Worm (Caenorhabditis elegans): ENCODE results near the gene amt-3.

amt-3 gene

ce11 chrII:8388001-8388513 is 19.1 kb upstream of the amt-3 start, which contains the start of gene drd-1:
Gene drd-1, plus strand, starts transcription at chrII:8388051.
- no peak for TF ChIP-seq aptf-2 (GFP tag; conservative IDR thresholded peaks at IDR 0.05)
- no peak for TF ChIP-seq F10E7.11 (tag; optimal IDR thresholded peaks at IDR 0.05)
- peak; percentile 73 for TF ChIP-seq ets-4 (GFP tag; optimal IDR thresholded peaks at IDR 0.05)
- no peak for TF ChIP-seq egrh-3 (GFP tag; IDR thresholded peaks at IDR 0.05)
- TF ChIP-seq F39B2.1 (GFP tag; IDR thresholded peaks at IDR 0.05): no peak
- no peak for TF ChIP-seq ceh-58 (GFP tag; IDR thresholded peaks at IDR 0.05)
- 0 out of 2 replicates have a peak, but pooled peaks have one; percentile 27 for TF ChIP-seq nfyb-1 (GFP tag; IDR thresholded peaks at IDR 0.05)
- TF ChIP-seq snpc-4 (GFP tag; optimal IDR thresholded peaks at IDR 0.05): no peak
- TF ChIP-seq snpc-4 (tag; optimal IDR thresholded peaks at IDR 0.05): no peak
- no peak for TF ChIP-seq nfya-1 (tag; optimal IDR thresholded peaks at IDR 0.05; ENCODE audit: borderline replicate concordance, insufficient read depth)
- TF ChIP-seq rec-8 (tag; optimal IDR thresholded peaks at IDR 0.05): no peak
- no peak for TF ChIP-seq tbx-9 (tag; optimal IDR thresholded peaks at IDR 0.05; ENCODE audit: borderline replicate concordance)
- TF ChIP-seq efl-1 (GFP tag; optimal IDR thresholded peaks at IDR 0.05): no peak
- TF ChIP-seq hlh-12 (tag; optimal IDR thresholded peaks at IDR 0.05): no peak
- TF ChIP-seq attf-3 (GFP tag; conservative IDR thresholded peaks at IDR 0.05): no peak
- TF ChIP-seq F23B12.7 (tag; optimal IDR thresholded peaks at IDR 0.05; ENCODE audit: insufficient read depth): no peak
- no peak for TF ChIP-seq pha-4 (tag; optimal IDR thresholded peaks at IDR 0.05)
- TF ChIP-seq lin-40 (tag; optimal IDR thresholded peaks at IDR 0.05): peak; percentile 2
- peak; percentile 57 for TF ChIP-seq atf-7 (tag; optimal IDR thresholded peaks at IDR 0.05)
- no peak for TF ChIP-seq attf-6 (GFP tag; IDR thresholded peaks at IDR 0.05)
- TF ChIP-seq nhr-120 (GFP tag; IDR thresholded peaks at IDR 0.05): no peak
- no peak for TF ChIP-seq tbp1 (GFP tag; optimal IDR thresholded peaks at IDR 0.05)
- no peak for TF ChIP-seq Y53F4B.3 (GFP tag; IDR thresholded peaks at IDR 0.05)
- no peak for TF ChIP-seq xnd-1 (tag; optimal IDR thresholded peaks at IDR 0.05)
- no peak for TF ChIP-seq nhr-179 (tag; optimal IDR thresholded peaks at IDR 0.05)
- TF ChIP-seq egl-44 (GFP tag; IDR thresholded peaks at IDR 0.05): no peak
- TF ChIP-seq nhr-80 (tag; optimal IDR thresholded peaks at IDR 0.05): peak; percentile 96
- no peak for TF ChIP-seq ztf-18 (tag; optimal IDR thresholded peaks at IDR 0.05)
- no peak for TF ChIP-seq lsy-27 (tag; optimal IDR thresholded peaks at IDR 0.05; ENCODE audit: borderline replicate concordance, insufficient read depth)
- TF ChIP-seq ceh-27 (GFP tag; optimal IDR thresholded peaks at IDR 0.05): no peak
- no peak for TF ChIP-seq attf-5 (GFP tag; optimal IDR thresholded peaks at IDR 0.05)
- TF ChIP-seq ama-1 (optimal IDR thresholded peaks at IDR 0.05): no peak
- TF ChIP-seq ama-1 (GFP tag; optimal IDR thresholded peaks at IDR 0.05): no peak
- TF ChIP-seq B0035.1 (tag; optimal IDR thresholded peaks at IDR 0.05): no peak
- no peak for TF ChIP-seq C06A6.2 (GFP tag; conservative IDR thresholded peaks at IDR 0.05)
- TF ChIP-seq B0261.1 (tag; optimal IDR thresholded peaks at IDR 0.05): no peak
- no peak for TF ChIP-seq Y56A3A.18 (GFP tag; IDR thresholded peaks at IDR 0.05)
- no peak for TF ChIP-seq mcd-1 (GFP tag; IDR thresholded peaks at IDR 0.05)
- TF ChIP-seq ztf-26 (tag; optimal IDR thresholded peaks at IDR 0.05): no peak
- TF ChIP-seq dox-1 (GFP tag; IDR thresholded peaks at IDR 0.05): no peak
- TF ChIP-seq bed-1 (GFP tag; IDR thresholded peaks at IDR 0.05): no peak
- no peak for TF ChIP-seq snpc-1.1 (tag; optimal IDR thresholded peaks at IDR 0.05; ENCODE audit: insufficient read depth)
- TF ChIP-seq rpc-1 (optimal IDR thresholded peaks at IDR 0.05): no peak
- no peak for TF ChIP-seq rpc-1 (tag; optimal IDR thresholded peaks at IDR 0.05)
- no peak for TF ChIP-seq lin-35 (GFP tag; optimal IDR thresholded peaks at IDR 0.05)
- 0 out of 2 replicates have a peak, but pooled peaks have one; percentile 25 for TF ChIP-seq B0336.3 (GFP tag; IDR thresholded peaks at IDR 0.05)
- no peak for TF ChIP-seq ztf-28 (GFP tag; IDR thresholded peaks at IDR 0.05)
- TF ChIP-seq mxl-1 (tag; optimal IDR thresholded peaks at IDR 0.05): no peak
- TF ChIP-seq repo-1 (tag; optimal IDR thresholded peaks at IDR 0.05): no peak
- TF ChIP-seq F57A8.1 (GFP tag; optimal IDR thresholded peaks at IDR 0.05): no peak
